Worm (Caenorhabditis elegans): Measurements from ENCODE around the gene rsef-1.

rsef-1 gene

DNA sequence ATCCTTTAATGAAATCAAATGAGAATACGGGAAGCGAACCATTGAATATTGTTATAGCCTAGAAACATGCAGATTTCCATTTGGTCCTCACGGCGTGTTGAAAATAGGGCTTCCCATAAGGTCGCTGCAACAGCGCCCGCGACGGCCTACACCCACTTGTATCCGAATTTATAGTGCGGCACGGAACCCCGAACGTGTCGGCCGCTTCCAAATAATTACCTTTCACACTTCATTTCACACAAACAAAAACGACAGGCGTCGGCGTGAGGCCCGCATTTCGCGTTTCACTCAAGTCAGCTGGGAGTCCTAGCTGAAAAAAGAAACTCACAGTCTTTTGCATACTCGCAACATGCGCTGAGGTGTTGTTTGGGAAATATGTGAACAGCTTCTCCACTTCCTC is 25.7 kb downstream of the rsef-1 start:
- TF ChIP-seq ets-7 (tag; optimal IDR thresholded peaks at IDR 0.05) (no peak), flt-1 (GFP tag; IDR thresholded peaks at IDR 0.05) (no peak), ceh-13 (GFP tag; optimal IDR thresholded peaks at IDR 0.05) (no peak), ama-1 (optimal IDR thresholded peaks at IDR 0.05) (no peak), sea-1 (GFP tag; conservative IDR thresholded peaks at IDR 0.05) (no peak), B0310.2 (tag; optimal IDR thresholded peaks at IDR 0.05) (no peak), hmg-4 (GFP tag; optimal IDR thresholded peaks at IDR 0.05) (no peak), ceh-36 (tag; optimal IDR thresholded peaks at IDR 0.05) (no peak), pes-1 (GFP tag; IDR thresholded peaks at IDR 0.05) (no peak), hmbx-1 (tag; optimal IDR thresholded peaks at IDR 0.05) (no peak), aly-1 (tag; optimal IDR thresholded peaks at IDR 0.05) (no peak), hnd-1 (tag; optimal IDR thresholded peaks at IDR 0.05) (no peak), tbx-11 (GFP tag; IDR thresholded peaks at IDR 0.05) (no peak), scrt-1 (GFP tag; IDR thresholded peaks at IDR 0.05) (no peak), F13C5.2 (tag; optimal IDR thresholded peaks at IDR 0.05) (no peak), tra-4 (tag; optimal IDR thresholded peaks at IDR 0.05) (no peak), tbx-37 (GFP tag; conservative IDR thresholded peaks at IDR 0.05) (no peak)

DNA sequence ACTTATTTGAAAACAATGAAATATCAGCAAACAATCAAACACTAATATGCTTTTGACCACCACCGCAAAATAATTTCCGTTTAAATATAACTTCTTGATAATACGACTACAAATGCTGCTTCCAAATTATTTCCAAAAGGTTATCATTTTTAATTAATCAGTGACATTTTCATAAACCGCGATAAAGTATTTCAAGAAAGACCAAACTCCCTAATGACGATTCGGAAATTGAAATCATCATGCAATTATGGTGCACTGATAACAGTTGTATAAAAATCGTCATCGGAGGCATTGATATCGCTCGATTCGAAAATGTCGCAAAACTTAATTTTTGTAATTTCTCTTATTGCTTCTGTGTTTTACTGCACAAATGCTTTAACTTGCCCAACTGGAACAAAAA is 27.7 kb downstream of the rsef-1 start, which contains the start of gene clec-265:
TSS of gene clec-265 (plus strand) at position 300 of the 400 bp plus-strand sequence.
- TF ChIP-seq hmbx-1 (tag; optimal IDR thresholded peaks at IDR 0.05) = no peak
- no peak for TF ChIP-seq ceh-13 (GFP tag; optimal IDR thresholded peaks at IDR 0.05)
- TF ChIP-seq hnd-1 (tag; optimal IDR thresholded peaks at IDR 0.05) = no peak
- no peak for TF ChIP-seq tra-4 (tag; optimal IDR thresholded peaks at IDR 0.05)
- TF ChIP-seq flt-1 (GFP tag; IDR thresholded peaks at IDR 0.05) = no peak
- no peak for TF ChIP-seq ets-7 (tag; optimal IDR thresholded peaks at IDR 0.05)
- no peak for TF ChIP-seq scrt-1 (GFP tag; IDR thresholded peaks at IDR 0.05)
- TF ChIP-seq tbx-11 (GFP tag; IDR thresholded peaks at IDR 0.05) = no peak
- TF ChIP-seq aly-1 (tag; optimal IDR thresholded peaks at IDR 0.05) = no peak
- TF ChIP-seq hmg-4 (GFP tag; optimal IDR thresholded peaks at IDR 0.05) = no peak

DNA sequence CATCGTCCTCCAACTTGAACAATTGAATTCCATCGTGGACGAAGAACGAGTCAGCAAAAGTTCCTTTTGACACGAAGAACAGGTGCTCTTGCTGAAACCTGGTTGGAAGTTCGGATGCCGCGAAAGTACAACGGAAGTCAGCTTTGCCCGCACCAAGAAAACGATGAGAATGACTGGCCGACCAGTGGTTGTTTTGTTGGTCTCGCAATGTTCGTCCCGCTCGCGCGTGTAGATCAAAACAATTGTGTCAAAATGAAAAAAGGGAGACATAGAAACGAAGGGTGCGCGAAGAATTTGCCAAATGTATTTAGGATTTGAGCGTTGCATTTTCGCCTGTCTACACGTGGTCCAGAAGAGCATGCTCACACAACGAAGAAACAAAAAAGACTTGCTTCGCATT is 30.2 kb downstream of the rsef-1 start, which contains the start of gene M02F4.1:
TSS of gene M02F4.1 (minus strand) at position 101 of the 400 bp plus-strand sequence.
- no peak for TF ChIP-seq ets-7 (tag; optimal IDR thresholded peaks at IDR 0.05)
- TF ChIP-seq ama-1 (optimal IDR thresholded peaks at IDR 0.05) = no peak
- TF ChIP-seq ceh-36 (tag; optimal IDR thresholded peaks at IDR 0.05) = no peak
- TF ChIP-seq pes-1 (GFP tag; IDR thresholded peaks at IDR 0.05) = no peak
- no peak for TF ChIP-seq aly-1 (tag; optimal IDR thresholded peaks at IDR 0.05)
- TF ChIP-seq hmbx-1 (tag; optimal IDR thresholded peaks at IDR 0.05) = no peak
- TF ChIP-seq hnd-1 (tag; optimal IDR thresholded peaks at IDR 0.05) = no peak
- no peak for TF ChIP-seq flt-1 (GFP tag; IDR thresholded peaks at IDR 0.05)
- TF ChIP-seq ceh-13 (GFP tag; optimal IDR thresholded peaks at IDR 0.05) = no peak
- TF ChIP-seq B0310.2 (tag; optimal IDR thresholded peaks at IDR 0.05) = no peak
- no peak for TF ChIP-seq sea-1 (GFP tag; conservative IDR thresholded peaks at IDR 0.05)
- TF ChIP-seq tbx-37 (GFP tag; conservative IDR thresholded peaks at IDR 0.05) = no peak
- no peak for TF ChIP-seq tbx-11 (GFP tag; IDR thresholded peaks at IDR 0.05)
- TF ChIP-seq scrt-1 (GFP tag; IDR thresholded peaks at IDR 0.05) = no peak

DNA sequence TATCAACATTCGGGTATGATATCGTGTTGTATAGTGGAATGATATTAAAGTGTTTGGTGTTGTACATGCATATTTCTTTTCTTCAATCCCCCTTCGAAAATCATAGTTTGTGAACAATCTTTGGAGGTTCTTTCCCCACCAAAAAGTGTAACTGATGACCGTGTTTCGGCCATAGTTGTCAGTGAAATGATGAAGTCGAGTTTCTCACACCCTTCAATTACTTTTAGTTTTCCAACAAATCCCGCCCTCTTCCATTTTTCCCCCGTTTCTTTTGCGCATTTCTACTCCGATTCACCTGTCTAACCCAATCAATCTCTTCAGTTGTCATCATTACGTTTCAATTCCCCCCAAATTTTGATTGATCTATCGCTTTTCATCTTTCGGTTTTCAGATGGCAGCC is 34.1 kb downstream of the rsef-1 start:
- TF ChIP-seq tbx-37 (GFP tag; conservative IDR thresholded peaks at IDR 0.05) (no peak), B0310.2 (tag; optimal IDR thresholded peaks at IDR 0.05) (no peak), pes-1 (GFP tag; IDR thresholded peaks at IDR 0.05) (no peak), F13C5.2 (tag; optimal IDR thresholded peaks at IDR 0.05) (no peak), ets-7 (tag; optimal IDR thresholded peaks at IDR 0.05) (no peak), hmbx-1 (tag; optimal IDR thresholded peaks at IDR 0.05) (no peak), tra-4 (tag; optimal IDR thresholded peaks at IDR 0.05) (no peak)

DNA sequence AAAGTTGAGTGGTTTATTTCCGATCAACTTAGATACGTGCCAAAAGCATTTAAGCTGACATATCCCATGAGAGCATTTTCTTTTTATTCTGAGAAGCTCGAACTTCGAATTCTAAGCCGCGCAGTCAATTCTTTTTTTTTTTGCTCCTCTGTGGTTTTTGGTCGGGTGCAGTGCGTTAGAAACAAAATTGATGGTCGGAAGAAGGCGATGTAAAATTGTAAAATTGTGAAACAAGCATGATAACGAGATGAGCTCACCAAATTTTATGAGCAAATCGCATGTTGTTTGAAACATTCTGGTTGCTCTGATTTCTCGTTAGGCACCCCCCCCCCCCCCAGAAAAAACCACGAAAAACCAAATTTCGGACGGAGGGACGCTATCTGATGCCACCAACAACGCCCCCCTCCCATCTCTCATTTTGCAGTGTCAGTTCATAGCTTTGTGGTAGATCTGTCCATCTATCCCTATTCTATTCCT is 34.5 kb downstream of the rsef-1 start, which contains the start of gene aqp-7:
TSS of gene aqp-7 (plus strand) at position 427 of the 477 bp plus-strand sequence.
- TF ChIP-seq aly-1 (tag; optimal IDR thresholded peaks at IDR 0.05) (no peak), ets-7 (tag; optimal IDR thresholded peaks at IDR 0.05) (no peak), sea-1 (GFP tag; conservative IDR thresholded peaks at IDR 0.05) (no peak), tra-4 (tag; optimal IDR thresholded peaks at IDR 0.05) (no peak), F13C5.2 (tag; optimal IDR thresholded peaks at IDR 0.05) (no peak), B0310.2 (tag; optimal IDR thresholded peaks at IDR 0.05) (no peak), ceh-36 (tag; optimal IDR thresholded peaks at IDR 0.05) (no peak), pes-1 (GFP tag; IDR thresholded peaks at IDR 0.05) (no peak), flt-1 (GFP tag; IDR thresholded peaks at IDR 0.05) (no peak), ama-1 (optimal IDR thresholded peaks at IDR 0.05) (no peak), hmg-4 (GFP tag; optimal IDR thresholded peaks at IDR 0.05) (no peak), hnd-1 (tag; optimal IDR thresholded peaks at IDR 0.05) (no peak), tbx-11 (GFP tag; IDR thresholded peaks at IDR 0.05) (no peak), hmbx-1 (tag; optimal IDR thresholded peaks at IDR 0.05) (no peak), ceh-13 (GFP tag; optimal IDR thresholded peaks at IDR 0.05) (no peak), scrt-1 (GFP tag; IDR thresholded peaks at IDR 0.05) (no peak), tbx-37 (GFP tag; conservative IDR thresholded peaks at IDR 0.05) (no peak)

DNA sequence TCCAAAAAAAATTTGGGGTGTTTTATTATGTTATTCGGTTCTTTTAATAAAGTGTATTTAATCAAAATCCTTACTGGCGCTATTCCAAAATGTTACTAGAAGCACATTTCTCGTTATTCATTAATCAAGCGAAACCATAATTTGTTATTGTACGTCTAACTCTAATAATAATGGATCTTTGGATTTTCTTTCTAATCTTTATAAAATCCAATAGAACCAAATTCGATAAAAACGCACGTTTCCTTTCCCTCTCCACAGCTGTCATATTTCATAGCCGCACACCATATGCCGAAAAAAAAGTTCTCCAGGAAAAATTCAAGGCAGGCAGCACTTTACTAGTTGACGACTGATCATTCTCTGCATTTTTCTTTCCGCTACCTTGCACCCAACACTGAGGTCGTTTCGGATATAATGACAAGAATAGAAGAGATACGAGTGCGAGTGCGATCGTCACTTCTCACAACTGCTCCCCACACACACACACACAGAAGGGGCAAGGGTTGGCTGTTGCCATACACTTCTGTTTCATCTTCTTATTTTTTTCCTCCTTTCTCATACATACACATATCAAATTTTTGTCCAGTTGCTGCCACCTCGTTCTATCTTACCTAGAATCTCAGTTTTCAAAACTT is 35.5 kb downstream of the rsef-1 start:
- no peak for TF ChIP-seq tbx-11 (GFP tag; IDR thresholded peaks at IDR 0.05)
- no peak for TF ChIP-seq scrt-1 (GFP tag; IDR thresholded peaks at IDR 0.05)
- no peak for TF ChIP-seq sea-1 (GFP tag; conservative IDR thresholded peaks at IDR 0.05)
- no peak for TF ChIP-seq hmg-4 (GFP tag; optimal IDR thresholded peaks at IDR 0.05)
- no peak for TF ChIP-seq B0310.2 (tag; optimal IDR thresholded peaks at IDR 0.05)
- TF ChIP-seq ceh-36 (tag; optimal IDR thresholded peaks at IDR 0.05) = no peak

DNA sequence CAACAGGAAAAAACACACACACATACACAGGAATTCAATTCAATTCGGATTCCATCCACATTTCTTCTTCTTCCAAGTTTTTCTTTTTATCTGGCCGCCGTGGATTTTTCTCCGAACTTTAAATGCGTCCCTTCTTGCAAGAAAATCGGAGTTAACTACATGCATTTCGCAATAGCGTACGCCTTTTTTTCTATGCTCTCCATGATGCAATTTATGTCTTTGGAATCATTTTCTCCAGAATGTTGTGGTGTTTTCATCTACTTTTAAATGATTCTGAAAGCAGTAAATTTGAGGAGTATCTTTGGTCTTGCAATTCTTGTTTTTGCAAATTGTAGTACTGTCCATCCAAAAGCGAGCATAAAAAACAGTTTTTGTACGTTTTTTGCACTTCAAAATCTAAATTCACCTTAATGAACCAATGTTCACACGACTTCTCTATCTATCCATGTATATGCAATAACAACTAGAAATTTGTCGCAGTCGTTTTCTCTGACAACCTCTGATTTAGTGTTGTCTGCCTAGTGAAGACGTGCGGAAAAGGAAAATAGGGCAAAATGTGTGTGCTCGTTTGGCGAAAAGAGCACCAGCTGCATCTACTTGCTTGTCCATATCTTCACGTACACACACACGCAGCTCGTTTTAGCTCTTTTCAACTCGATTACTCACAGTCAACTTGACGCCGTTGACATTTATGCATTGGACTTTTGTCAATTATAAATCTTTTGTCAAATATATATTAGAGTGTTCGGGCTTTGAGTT is 36.7 kb downstream of the rsef-1 start:
- TF ChIP-seq F13C5.2 (tag; optimal IDR thresholded peaks at IDR 0.05) (no peak), sea-1 (GFP tag; conservative IDR thresholded peaks at IDR 0.05) (no peak), hnd-1 (tag; optimal IDR thresholded peaks at IDR 0.05) (no peak), scrt-1 (GFP tag; IDR thresholded peaks at IDR 0.05) (no peak), tbx-37 (GFP tag; conservative IDR thresholded peaks at IDR 0.05) (no peak), aly-1 (tag; optimal IDR thresholded peaks at IDR 0.05) (no peak), ets-7 (tag; optimal IDR thresholded peaks at IDR 0.05) (no peak)

Measured in whole organism, early embryonic.